Worm (Caenorhabditis elegans): ENCODE measurements around the gene eps-8.

ce11 chrIV:14937017-14937416 lies 57.7 kb downstream of the eps-8 start, which contains the start of gene Y57G11C.1144:
- TF ChIP-seq unc-3 (GFP tag; conservative IDR thresholded peaks at IDR 0.05) (no peak), unc-3 (tag; optimal IDR thresholded peaks at IDR 0.05) (no peak), hlh-30 (tag; optimal IDR thresholded peaks at IDR 0.05; ENCODE audit: insufficient read depth) (no peak), ceh-48 (tag; optimal IDR thresholded peaks at IDR 0.05) (no peak), C08G9.2 (tag; optimal IDR thresholded peaks at IDR 0.05) (no peak), fkh-10 (GFP tag; optimal IDR thresholded peaks at IDR 0.05) (no peak), pqm-1 (tag; optimal IDR thresholded peaks at IDR 0.05) (no peak), dve-1 (tag; optimal IDR thresholded peaks at IDR 0.05) (no peak), tbx-7 (tag; optimal IDR thresholded peaks at IDR 0.05) (no peak), Y22D7AL.16 (tag; optimal IDR thresholded peaks at IDR 0.05) (no peak), unc-86 (tag; optimal IDR thresholded peaks at IDR 0.05) (no peak), rnt-1 (tag; optimal IDR thresholded peaks at IDR 0.05) (no peak), che-1 (tag; optimal IDR thresholded peaks at IDR 0.05) (no peak)

Measured in whole organism, late embryonic.